Worm (Caenorhabditis elegans): Measurements from ENCODE around the gene cpar-1.

DNA sequence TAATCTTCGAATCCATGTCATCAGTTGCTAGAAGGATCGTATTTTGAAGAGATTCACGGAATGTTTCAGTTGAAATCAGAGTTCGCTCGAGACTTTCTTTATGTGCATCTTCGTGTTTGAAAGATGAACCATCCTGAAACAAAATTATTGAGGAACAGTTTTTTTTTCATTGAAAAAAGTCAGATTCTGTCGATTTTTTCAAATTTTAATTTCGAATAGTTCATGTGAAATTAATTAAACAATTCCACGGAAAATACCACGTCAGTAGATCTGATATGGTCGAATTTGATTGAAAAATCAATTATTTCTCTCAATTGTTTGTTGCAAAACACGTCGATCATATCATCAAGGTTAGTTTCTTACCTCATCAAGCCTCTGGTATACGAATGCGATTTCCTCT lies 5.5 kb downstream of the cpar-1 start, which contains the start of gene F54C8.1:
- no peak for TF ChIP-seq R02D3.7 (tag; optimal IDR thresholded peaks at IDR 0.05)
- no peak for TF ChIP-seq Y105C5A.15 (GFP tag; IDR thresholded peaks at IDR 0.05)
- TF ChIP-seq nhr-11 (tag; optimal IDR thresholded peaks at IDR 0.05) = no peak
- no peak for TF ChIP-seq aly-2 (tag; optimal IDR thresholded peaks at IDR 0.05)
- no peak for TF ChIP-seq lin-39 (tag; optimal IDR thresholded peaks at IDR 0.05)
- no peak for TF ChIP-seq pha-4 (GFP tag; IDR thresholded peaks at IDR 0.05)
- no peak for TF ChIP-seq pha-4 (tag; optimal IDR thresholded peaks at IDR 0.05)
- no peak for TF ChIP-seq ztf-11 (tag; optimal IDR thresholded peaks at IDR 0.05)
- TF ChIP-seq lsy-2 (tag; optimal IDR thresholded peaks at IDR 0.05) = no peak
- no peak for TF ChIP-seq snpc-4 (tag; optimal IDR thresholded peaks at IDR 0.05)
- no peak for TF ChIP-seq egl-27 (tag; optimal IDR thresholded peaks at IDR 0.05)
- no peak for TF ChIP-seq nhr-237 (tag; optimal IDR thresholded peaks at IDR 0.05)
- no peak for TF ChIP-seq nhr-25 (tag; optimal IDR thresholded peaks at IDR 0.05; ENCODE audit: borderline replicate concordance, insufficient read depth)

Data from whole organism, L4 larva.